Worm (Caenorhabditis elegans) whole organism, L1 larva: ENCODE results near the gene twk-46.

Experiments used
- jun-1 ChIP-seq: fragments of 150-350 bp; optimal IDR thresholded peaks from 2 replicates; lab custom pipeline; 2014; ENCODE audit warnings: missing biosample characterization, missing genetic modification reagents, missing genetic modification characterization
- mdl-1 ChIP-seq, 2 experiments: fragments of 150-350 bp; optimal IDR thresholded peaks; 2 replicates each; lab custom pipeline; 2014 to 2017; ENCODE audit warnings: missing biosample characterization in 2 of 2, missing genetic modification characterization in 2 of 2, inconsistent platforms in 1 of 2
- nhr-11 ChIP-seq: fragments of 150-350 bp; optimal IDR thresholded peaks from 2 replicates; lab custom pipeline; 2014; ENCODE audit warnings: missing biosample characterization, missing genetic modification characterization
- nhr-77 ChIP-seq: fragments of 150-350 bp; optimal IDR thresholded peaks from 2 replicates; lab custom pipeline; 2014; ENCODE audit warnings: missing biosample characterization, missing genetic modification characterization
- unc-130 ChIP-seq: fragments of 150-350 bp; optimal IDR thresholded peaks from 2 replicates; lab custom pipeline; 2017; ENCODE audit warnings: missing biosample characterization, missing genetic modification characterization, inconsistent platforms

DNA sequence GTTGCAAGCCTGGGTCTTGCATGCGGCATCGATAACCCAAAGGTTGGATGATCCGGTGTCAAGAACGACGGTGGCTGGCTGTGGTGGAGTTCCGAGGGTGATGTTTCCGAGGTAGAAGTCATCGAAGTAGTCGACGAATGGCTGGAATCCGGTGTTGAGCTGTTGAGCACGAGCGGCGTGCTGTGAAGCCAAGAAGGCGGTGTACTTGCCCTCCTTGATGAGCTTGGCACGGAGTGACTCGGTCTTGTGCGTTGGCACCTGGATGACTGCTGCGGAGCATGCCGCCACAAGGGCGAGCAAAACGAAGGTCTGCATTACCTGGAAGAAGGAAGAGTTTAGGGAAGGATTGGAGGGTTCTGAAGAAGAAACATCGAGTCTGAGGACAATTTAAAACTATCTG lies 9.5 kb upstream of the twk-46 start, which contains the start of gene asp-1:
- no peak for TF ChIP-seq jun-1 (tag; lab: Kevin White, UChicago)
- no peak for TF ChIP-seq nhr-11 (tag; lab: Kevin White, UChicago)
- TF ChIP-seq nhr-77 (tag; lab: Kevin White, UChicago) = no peak
- no peak for TF ChIP-seq unc-130
- no peak for TF ChIP-seq mdl-1 (tag; optimal IDR thresholded peaks at IDR 0.05; lab: Kevin White, UChicago)
